Fruit fly (Drosophila melanogaster) whole organism, embryonic: Measurements from ENCODE around the gene CG8112.

ENCODE experiments used
- Asciz ChIP-seq: fragments of 200-800 bp; sonication (Bioruptor generic); optimal IDR thresholded peaks from 2 replicates; lab custom pipeline; 2017; ENCODE audit warnings: missing biosample characterization, mild to moderate bottlenecking, missing genetic modification characterization, missing genetic modification reagents
- Bgb ChIP-seq: fragments of 200-800 bp; sonication (Bioruptor generic); IDR thresholded peaks from 2 replicates; pipeline ENCODE4 v1.3.6; 2022; ENCODE audit warnings: missing biosample characterization, missing genetic modification characterization; ENCODE audit not compliant: partially characterized antibody
- C15 ChIP-seq: fragments of 200-800 bp; sonication (Bioruptor generic); IDR thresholded peaks from 3 replicates; pipeline ENCODE4 v1.3.6; 2022; ENCODE audit warnings: missing biosample characterization, missing genetic modification characterization
- CG10147 ChIP-seq: fragments of 200-800 bp; sonication (Bioruptor generic); optimal IDR thresholded peaks from 2 replicates; lab custom pipeline; 2019; ENCODE audit warnings: missing biosample characterization, mild to moderate bottlenecking, missing genetic modification characterization, moderate library complexity
- CG10274 ChIP-seq: fragments of 200-800 bp; sonication (Bioruptor generic); optimal IDR thresholded peaks from 3 replicates; lab custom pipeline; 2017; ENCODE audit warnings: missing biosample characterization, mild to moderate bottlenecking, missing genetic modification characterization
- CG11695 ChIP-seq: fragments of 200-800 bp; sonication (Bioruptor generic); IDR thresholded peaks from 3 replicates; pipeline ENCODE4 v1.3.6; 2022; ENCODE audit warnings: missing biosample characterization, missing genetic modification characterization
- CG12769 ChIP-seq: fragments of 200-800 bp; sonication (Bioruptor generic); optimal IDR thresholded peaks from 2 replicates; lab custom pipeline; 2019; ENCODE audit warnings: missing biosample characterization, mild to moderate bottlenecking, missing genetic modification characterization, moderate library complexity
- CG15011 ChIP-seq: fragments of 200-800 bp; sonication (Bioruptor generic); optimal IDR thresholded peaks from 3 replicates; lab custom pipeline; 2018; ENCODE audit warnings: missing biosample characterization, mild to moderate bottlenecking, missing genetic modification characterization
- CG15601 ChIP-seq: fragments of 200-800 bp; sonication (Bioruptor generic); optimal IDR thresholded peaks from 3 replicates; lab custom pipeline; 2019; ENCODE audit warnings: missing biosample characterization, mild to moderate bottlenecking, missing genetic modification characterization, moderate library complexity
- CG18011 ChIP-seq: fragments of 200-800 bp; sonication (Bioruptor generic); optimal IDR thresholded peaks from 2 replicates; lab custom pipeline; 2017; ENCODE audit warnings: missing biosample characterization, missing genetic modification characterization, mild to moderate bottlenecking, moderate library complexity, missing genotype
- CG2202 ChIP-seq: fragments of 200-800 bp; sonication (Bioruptor generic); optimal IDR thresholded peaks from 2 replicates; lab custom pipeline; 2018; ENCODE audit warnings: missing biosample characterization, mild to moderate bottlenecking, missing genetic modification characterization
- CG32767 ChIP-seq: fragments of 200-800 bp; sonication (Bioruptor generic); IDR thresholded peaks from 2 replicates; pipeline ENCODE4 v1.3.6; 2022; ENCODE audit warnings: missing biosample characterization, missing genetic modification characterization
- CG33557 ChIP-seq: fragments of 200-800 bp; sonication (Bioruptor generic); optimal IDR thresholded peaks from 2 replicates; lab custom pipeline; 2019; ENCODE audit warnings: missing biosample characterization, mild to moderate bottlenecking, missing genetic modification characterization, moderate library complexity
- CG3407 ChIP-seq: fragments of 200-800 bp; sonication (Bioruptor generic); optimal IDR thresholded peaks from 2 replicates; lab custom pipeline; 2018; ENCODE audit warnings: missing biosample characterization, mild to moderate bottlenecking, missing genetic modification characterization
- CG34224 ChIP-seq: fragments of 200-800 bp; sonication (Bioruptor generic); IDR thresholded peaks from 3 replicates; pipeline ENCODE4 v1.3.6; 2022; ENCODE audit warnings: missing biosample characterization, missing genetic modification characterization; ENCODE audit not compliant: partially characterized antibody
- CG3995 ChIP-seq: fragments of 200-800 bp; sonication (Bioruptor generic); optimal IDR thresholded peaks from 3 replicates; lab custom pipeline; 2016; ENCODE audit warnings: missing biosample characterization, missing genetic modification characterization
- CG4328 ChIP-seq: fragments of 200-800 bp; sonication (Bioruptor generic); optimal IDR thresholded peaks from 3 replicates; lab custom pipeline; 2017; ENCODE audit warnings: missing biosample characterization, missing genetic modification reagents, missing genetic modification characterization
- CG4404 ChIP-seq: fragments of 200-800 bp; sonication (Bioruptor generic); IDR thresholded peaks from 2 replicates; pipeline ENCODE4 v1.3.6; 2022; ENCODE audit warnings: missing biosample characterization, missing genetic modification characterization
- CG4707 ChIP-seq: fragments of 200-800 bp; sonication (Bioruptor generic); optimal IDR thresholded peaks from 2 replicates; lab custom pipeline; 2018; ENCODE audit warnings: missing biosample characterization, mild to moderate bottlenecking, missing genetic modification characterization, moderate library complexity
- CG6654 ChIP-seq: fragments of 200-800 bp; sonication (Bioruptor generic); optimal IDR thresholded peaks from 2 replicates; lab custom pipeline; 2017; ENCODE audit warnings: missing biosample characterization, mild to moderate bottlenecking, missing genetic modification characterization
- CG6689 ChIP-seq: fragments of 200-800 bp; sonication (Bioruptor generic); IDR thresholded peaks from 2 replicates; pipeline ENCODE4 v1.3.6; 2022; ENCODE audit warnings: missing biosample characterization, missing genetic modification characterization
- CG7745 ChIP-seq: fragments of 200-800 bp; sonication (Bioruptor generic); optimal IDR thresholded peaks from 2 replicates; lab custom pipeline; 2018; ENCODE audit warnings: missing biosample characterization, mild to moderate bottlenecking, missing genetic modification characterization, moderate library complexity
- CG9215 ChIP-seq: fragments of 200-800 bp; sonication (Bioruptor generic); IDR thresholded peaks from 2 replicates; pipeline ENCODE4 v1.3.6; 2022; ENCODE audit warnings: missing biosample characterization, missing genetic modification characterization
- Camta ChIP-seq: fragments of 200-800 bp; sonication (Bioruptor generic); optimal IDR thresholded peaks from 2 replicates; lab custom pipeline; 2016; ENCODE audit warnings: missing biosample characterization, missing genetic modification characterization
- Dref ChIP-seq: fragments of 200-800 bp; sonication (Bioruptor generic); IDR thresholded peaks from 2 replicates; pipeline ENCODE4 v1.3.6; 2022; ENCODE audit warnings: missing biosample characterization, missing genetic modification characterization
- Elba2 ChIP-seq: fragments of 200-800 bp; sonication (Bioruptor generic); optimal IDR thresholded peaks from 3 replicates; lab custom pipeline; 2016; ENCODE audit warnings: missing biosample characterization, missing genetic modification characterization
- Hand ChIP-seq: fragments of 200-800 bp; sonication (Bioruptor generic); optimal IDR thresholded peaks from 2 replicates; lab custom pipeline; 2017; ENCODE audit warnings: mild to moderate bottlenecking, missing biosample characterization, missing genetic modification reagents, missing genetic modification characterization
- HmgZ ChIP-seq: fragments of 200-800 bp; sonication (Bioruptor generic); optimal IDR thresholded peaks from 2 replicates; lab custom pipeline; 2018; ENCODE audit warnings: missing biosample characterization, mild to moderate bottlenecking, missing genetic modification characterization
- MTF-1 ChIP-seq: fragments of 200-800 bp; sonication (Bioruptor generic); optimal IDR thresholded peaks from 2 replicates; lab custom pipeline; 2018; ENCODE audit warnings: missing biosample characterization, mild to moderate bottlenecking, missing genetic modification characterization, borderline replicate concordance
- NC2β ChIP-seq: fragments of 200-800 bp; sonication (Bioruptor generic); optimal IDR thresholded peaks from 2 replicates; lab custom pipeline; 2016; ENCODE audit warnings: missing biosample characterization, missing genetic modification characterization
- NFAT ChIP-seq: fragments of 200-800 bp; sonication (Bioruptor generic); IDR thresholded peaks from 2 replicates; pipeline ENCODE4 v1.3.6; 2022; ENCODE audit warnings: missing biosample characterization, missing genetic modification characterization
- Oli ChIP-seq: fragments of 200-800 bp; sonication (Bioruptor generic); optimal IDR thresholded peaks from 2 replicates; lab custom pipeline; 2018; ENCODE audit warnings: missing biosample characterization, mild to moderate bottlenecking, missing genetic modification characterization, moderate library complexity
- Taf1 ChIP-seq: fragments of 200-800 bp; sonication (Bioruptor generic); IDR thresholded peaks from 2 replicates; pipeline ENCODE4 v1.3.6; 2022; ENCODE audit warnings: missing biosample characterization, missing genetic modification characterization
- abd-A ChIP-seq: fragments of 200-800 bp; sonication (Bioruptor generic); optimal IDR thresholded peaks from 3 replicates; lab custom pipeline; 2019; ENCODE audit warnings: missing biosample characterization, mild to moderate bottlenecking, missing genetic modification characterization, moderate library complexity
- amos ChIP-seq: fragments of 200-800 bp; sonication (Bioruptor generic); IDR thresholded peaks from 2 replicates; pipeline ENCODE4 v1.3.6; 2022; ENCODE audit warnings: missing biosample characterization, missing genetic modification characterization; ENCODE audit not compliant: partially characterized antibody
- crp ChIP-seq, 2 experiments: fragments of 200-800 bp; sonication (Bioruptor generic); optimal IDR thresholded peaks; 2 replicates in 1 of 2; 3 replicates in 1 of 2; lab custom pipeline; 2017; ENCODE audit warnings: missing biosample characterization in 2 of 2, missing genetic modification characterization in 2 of 2, mild to moderate bottlenecking in 1 of 2, moderate library complexity in 1 of 2
- dan ChIP-seq: fragments of 200-800 bp; sonication (Bioruptor generic); IDR thresholded peaks from 2 replicates; pipeline ENCODE4 v1.3.6; 2022; ENCODE audit warnings: missing biosample characterization, missing genetic modification characterization
- fd102C ChIP-seq: fragments of 200-800 bp; sonication (Bioruptor generic); optimal IDR thresholded peaks from 2 replicates; lab custom pipeline; 2018; ENCODE audit warnings: missing biosample characterization, mild to moderate bottlenecking, missing genetic modification characterization, moderate library complexity
- fru ChIP-seq: fragments of >200 bp; optimal IDR thresholded peaks from 2 replicates; lab custom pipeline; 2017
- gcm2 ChIP-seq: fragments of 200-800 bp; sonication (Bioruptor generic); optimal IDR thresholded peaks from 2 replicates; lab custom pipeline; 2016; ENCODE audit warnings: missing biosample characterization, missing genetic modification characterization
- gsb-n ChIP-seq: fragments of 200-800 bp; sonication (Bioruptor generic); optimal IDR thresholded peaks from 3 replicates; lab custom pipeline; 2018; ENCODE audit warnings: missing biosample characterization, mild to moderate bottlenecking, missing genetic modification characterization
- inv ChIP-seq: fragments of 200-800 bp; sonication (Bioruptor generic); IDR thresholded peaks from 2 replicates; pipeline ENCODE4 v1.3.6; 2022; ENCODE audit warnings: missing biosample characterization, missing genetic modification characterization; ENCODE audit not compliant: partially characterized antibody
- phol ChIP-seq: fragments of 200-800 bp; sonication (Bioruptor generic); optimal IDR thresholded peaks from 3 replicates; lab custom pipeline; 2018; ENCODE audit warnings: missing biosample characterization, mild to moderate bottlenecking, missing genetic modification characterization, moderate library complexity
- sr ChIP-seq: fragments of 200-800 bp; sonication (Bioruptor generic); IDR thresholded peaks from 3 replicates; pipeline ENCODE4 v1.3.6; 2022; ENCODE audit warnings: missing biosample characterization, missing genetic modification characterization
- tll ChIP-seq, 2 experiments: fragments of 200-800 bp in 1 of 2; fragments of >200 bp in 1 of 2; sonication (Bioruptor generic) in 1 of 2; optimal IDR thresholded peaks; 2 replicates each; lab custom pipeline; 2017 to 2019; ENCODE audit warnings: missing biosample characterization in 2 of 2, missing genetic modification characterization in 2 of 2, mild to moderate bottlenecking in 1 of 2, moderate library complexity in 1 of 2
- usp ChIP-seq: fragments of >200 bp; optimal IDR thresholded peaks from 2 replicates; lab custom pipeline; 2017; ENCODE audit warnings: missing biosample characterization, missing genetic modification characterization
- vfl ChIP-seq: fragments of 200-800 bp; sonication (Bioruptor generic); optimal IDR thresholded peaks from 2 replicates; lab custom pipeline; 2016; ENCODE audit warnings: missing biosample characterization, missing genetic modification characterization
- wor ChIP-seq: fragments of 200-800 bp; sonication (Bioruptor generic); IDR thresholded peaks from 2 replicates; pipeline ENCODE4 v1.3.6; 2022; ENCODE audit warnings: missing biosample characterization, missing genetic modification characterization
- zen ChIP-seq: fragments of 200-800 bp; sonication (Bioruptor generic); optimal IDR thresholded peaks from 3 replicates; lab custom pipeline; 2018; ENCODE audit warnings: missing biosample characterization, mild to moderate bottlenecking, missing genetic modification characterization, moderate library complexity

CG8112 gene

DNA sequence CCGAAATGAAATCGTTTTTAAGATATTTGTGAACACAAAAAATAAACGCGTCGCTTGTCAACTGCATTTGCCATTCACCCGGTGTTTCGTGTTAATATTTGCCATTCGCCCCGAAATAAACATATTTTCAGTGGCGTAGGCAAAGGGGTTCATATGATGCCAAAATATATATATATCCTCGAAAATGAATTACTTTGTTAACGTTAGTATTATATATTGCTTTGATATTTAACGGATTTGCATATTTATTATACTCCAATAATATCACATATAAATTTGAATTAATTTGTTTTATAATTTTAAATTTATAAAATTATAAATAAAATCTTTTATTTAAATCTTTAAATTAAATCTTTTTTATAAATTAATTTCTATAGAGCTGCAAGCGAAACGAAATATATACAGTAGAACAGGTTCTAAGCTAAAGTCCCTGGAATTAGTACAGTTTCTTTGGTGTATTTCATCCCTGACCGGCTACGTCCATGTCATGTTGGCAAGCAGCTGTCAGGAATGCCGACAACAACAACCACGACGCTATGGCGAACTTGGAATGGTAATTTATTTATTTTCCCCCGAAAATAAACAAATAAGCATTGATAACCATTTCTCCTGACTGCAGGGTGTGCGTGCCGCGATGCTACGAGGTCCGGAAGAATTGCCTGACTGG is 19.0 kb downstream of the CG8112 start, which contains the start of the genes M1BP and CG8202 (continued):
- peak; percentile 89 for TF ChIP-seq CG10147 (GFP tag; lab: Kevin White, UChicago)
- no peak for TF ChIP-seq abd-A (tag; lab: Kevin White, UChicago)
- TF ChIP-seq Dref (GFP tag; lab: Robert Waterston, UW) = no peak
- TF ChIP-seq CG32767 (GFP tag; lab: Robert Waterston, UW) = peak; percentile 64; the same call in 1 of the 2 replicates
- peak; percentile 70; the same call in 2 of the 3 replicates for TF ChIP-seq CG11695 (GFP tag; lab: Robert Waterston, UW)
- no peak for TF ChIP-seq fd102C (GFP tag; lab: Kevin White, UChicago)
- TF ChIP-seq dan (GFP tag; lab: Robert Waterston, UW) = no peak
- peak; percentile 6 for TF ChIP-seq Camta (GFP tag; lab: Kevin White, UChicago)
- peak; percentile 84 for TF ChIP-seq CG6689
- TF ChIP-seq Hand (GFP tag; lab: Kevin White, UChicago) = peak; percentile 84
- peak in 1 of 2 experiments; percentile 73 for TF ChIP-seq crp (GFP tag; optimal IDR thresholded peaks at IDR 0.05; lab: Kevin White, UChicago)
- no peak for TF ChIP-seq Bgb (GFP tag; lab: Robert Waterston, UW)
- TF ChIP-seq CG6654 = peak; percentile 79
- TF ChIP-seq CG34224 (GFP tag; lab: Robert Waterston, UW) = no peak
- TF ChIP-seq CG12769 = no peak
- peak; percentile 94 for TF ChIP-seq phol (tag; lab: Kevin White, UChicago)
- peak; percentile 56 for TF ChIP-seq wor
- no peak for TF ChIP-seq gcm2 (GFP tag; lab: Kevin White, UChicago)
- TF ChIP-seq Oli (tag; lab: Kevin White, UChicago) = peak; percentile 92
- peak; percentile 94 for TF ChIP-seq CG33557 (GFP tag; lab: Kevin White, UChicago)
- peak; percentile 83 for TF ChIP-seq Asciz (GFP tag; lab: Kevin White, UChicago)
- peak; percentile 53 for TF ChIP-seq Elba2 (GFP tag; lab: Kevin White, UChicago)
- no peak for TF ChIP-seq tll (GFP tag; optimal IDR thresholded peaks at IDR 0.05; lab: Kevin White, UChicago)
- TF ChIP-seq zen (tag; lab: Kevin White, UChicago) = peak; percentile 83
- TF ChIP-seq MTF-1 (GFP tag; lab: Kevin White, UChicago) = peak; percentile 37
- peak; percentile 13 for TF ChIP-seq NC2β
- peak; percentile 74 for TF ChIP-seq CG4404
- peak; percentile 56 for TF ChIP-seq HmgZ (tag; lab: Kevin White, UChicago)
- no peak for TF ChIP-seq fru (lab: Kevin White, UChicago)
- peak; percentile 65 for TF ChIP-seq CG18011
- peak; percentile 13 for TF ChIP-seq CG4707 (GFP tag; lab: Kevin White, UChicago)
- TF ChIP-seq CG10274 (GFP tag; lab: Kevin White, UChicago) = no peak
- peak; percentile 81 for TF ChIP-seq NFAT (GFP tag; lab: Robert Waterston, UW)
- TF ChIP-seq sr (GFP tag; lab: Robert Waterston, UW) = no peak
- TF ChIP-seq CG7745 (tag; lab: Kevin White, UChicago) = no peak
- no peak for TF ChIP-seq usp (GFP tag; lab: Kevin White, UChicago)
- TF ChIP-seq inv = no peak
- TF ChIP-seq Taf1 (GFP tag; lab: Robert Waterston, UW) = peak; percentile 8; the same call in 1 of the 2 replicates
- no peak for TF ChIP-seq CG15011 (GFP tag; lab: Kevin White, UChicago)
- TF ChIP-seq CG2202 = peak; percentile 77
- TF ChIP-seq vfl = peak; percentile 0
- TF ChIP-seq CG4328 (GFP tag; lab: Kevin White, UChicago) = peak; percentile 91
- TF ChIP-seq CG3407 = peak; percentile 71
- TF ChIP-seq CG9215 (GFP tag; lab: Robert Waterston, UW) = peak; percentile 83
- no peak for TF ChIP-seq C15 (GFP tag; lab: Robert Waterston, UW)
- TF ChIP-seq amos (GFP tag; lab: Robert Waterston, UW) = no peak
- peak; percentile 93 for TF ChIP-seq gsb-n (tag; lab: Kevin White, UChicago)
- TF ChIP-seq CG3995 (GFP tag; lab: Kevin White, UChicago) = no peak
- peak; percentile 89 for TF ChIP-seq CG15601 (tag; lab: Kevin White, UChicago)
